Fruit fly (Drosophila melanogaster): Measurements from ENCODE around the gene Eaf6.
A peak's percentile ranks its signal among the peaks of the same experiment; 100 is the strongest.

Gene Eaf6

DNA sequence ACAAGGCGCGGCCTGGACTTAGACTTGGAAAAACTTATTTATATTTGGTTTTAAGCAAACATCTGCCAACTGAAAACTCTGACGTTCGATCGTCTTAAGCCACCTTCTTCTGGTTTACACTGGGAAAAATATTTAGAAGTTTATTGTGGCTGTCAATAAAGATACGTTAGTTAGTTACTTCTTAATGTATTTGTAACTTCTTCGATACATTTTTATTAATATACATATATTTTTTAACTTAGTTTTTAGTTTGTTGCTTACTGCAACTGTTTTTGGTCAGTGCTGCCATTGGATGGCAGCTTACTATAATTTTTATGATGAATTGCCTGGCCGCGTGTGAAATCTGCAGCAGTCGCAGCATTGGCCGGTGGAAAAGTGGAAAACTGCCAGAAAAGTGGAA, 1.4 kb upstream of the Eaf6 start (continued):
- TF ChIP-seq so (GFP tag; IDR thresholded peaks at IDR 0.05): peak; percentile 44; the same call in 1 of the 3 replicates
- TF ChIP-seq Ssrp (tag; optimal IDR thresholded peaks at IDR 0.05): peak; percentile 37
- no peak for TF ChIP-seq en (GFP tag; optimal IDR thresholded peaks at IDR 0.05)
- TF ChIP-seq az2 (GFP tag; optimal IDR thresholded peaks at IDR 0.05): peak; percentile 8
- TF ChIP-seq nmo (GFP tag; optimal IDR thresholded peaks at IDR 0.05): peak; percentile 35
- peak; percentile 12 for TF ChIP-seq Blimp-1 (GFP tag; optimal IDR thresholded peaks at IDR 0.05)
- TF ChIP-seq CG2712 (tag; optimal IDR thresholded peaks at IDR 0.05): peak; percentile 56
- no peak for TF ChIP-seq nerfin-1 (tag; optimal IDR thresholded peaks at IDR 0.05)
- TF ChIP-seq CG3847 (GFP tag; IDR thresholded peaks at IDR 0.05): no peak
- TF ChIP-seq CG7839 (tag; optimal IDR thresholded peaks at IDR 0.05): peak; percentile 46
- TF ChIP-seq Sox102F (GFP tag; optimal IDR thresholded peaks at IDR 0.05): peak; percentile 50
- TF ChIP-seq CG17328 (GFP tag; IDR thresholded peaks at IDR 0.05): peak; percentile 41; the same call in 1 of the 2 replicates
- TF ChIP-seq Asciz (GFP tag; optimal IDR thresholded peaks at IDR 0.05): peak; percentile 5
- TF ChIP-seq Sox100B (GFP tag; optimal IDR thresholded peaks at IDR 0.05): peak; percentile 19
- TF ChIP-seq Ada2b (GFP tag; IDR thresholded peaks at IDR 0.05): 0 out of 2 replicates have a peak, but pooled peaks have one; percentile 44
- no peak for TF ChIP-seq ab (GFP tag; optimal IDR thresholded peaks at IDR 0.05)
- no peak for TF ChIP-seq CG1529 (GFP tag; optimal IDR thresholded peaks at IDR 0.05)
- TF ChIP-seq ATbp (GFP tag; optimal IDR thresholded peaks at IDR 0.05): no peak
- TF ChIP-seq ci (GFP tag; IDR thresholded peaks at IDR 0.05): peak; percentile 32; the same call in 1 of the 3 replicates
- TF ChIP-seq zfh1 (GFP tag; IDR thresholded peaks at IDR 0.05): 0 out of 3 replicates have a peak, but pooled peaks have one; percentile 39
- TF ChIP-seq Ptx1 (GFP tag; IDR thresholded peaks at IDR 0.05): 0 out of 2 replicates have a peak, but pooled peaks have one; percentile 24
- no peak for TF ChIP-seq CG17186 (GFP tag; optimal IDR thresholded peaks at IDR 0.05)
- TF ChIP-seq CG13775 (GFP tag; optimal IDR thresholded peaks at IDR 0.05): no peak
- no peak for TF ChIP-seq prd (optimal IDR thresholded peaks at IDR 0.05)
- TF ChIP-seq prd (GFP tag; IDR thresholded peaks at IDR 0.05): peak; percentile 19; the same call in 1 of the 3 replicates
- peak; percentile 6 for TF ChIP-seq fd96Cb (tag; optimal IDR thresholded peaks at IDR 0.05)
- 0 out of 3 replicates have a peak, but pooled peaks have one; percentile 11 for TF ChIP-seq CG17361 (GFP tag; IDR thresholded peaks at IDR 0.05)
- no peak for TF ChIP-seq pros (GFP tag; optimal IDR thresholded peaks at IDR 0.05)
- peak; percentile 49 for TF ChIP-seq sens (GFP tag)
- TF ChIP-seq row (GFP tag; IDR thresholded peaks at IDR 0.05): 0 out of 3 replicates have a peak, but pooled peaks have one; percentile 9
- no peak for TF ChIP-seq hkb (optimal IDR thresholded peaks at IDR 0.05)
- TF ChIP-seq hkb (GFP tag; IDR thresholded peaks at IDR 0.05): peak; percentile 41; the same call in 1 of the 2 replicates
- no peak for TF ChIP-seq lola (GFP tag; optimal IDR thresholded peaks at IDR 0.05)
- no peak for TF ChIP-seq Hmx (GFP tag; optimal IDR thresholded peaks at IDR 0.05)
- peak; percentile 9 for TF ChIP-seq CG30403 (GFP tag; optimal IDR thresholded peaks at IDR 0.05)
- peak; percentile 11 for TF ChIP-seq CG10267 (tag; optimal IDR thresholded peaks at IDR 0.05)
- no peak for TF ChIP-seq CG10543 (GFP tag; optimal IDR thresholded peaks at IDR 0.05)
- TF ChIP-seq CG1603 (tag; optimal IDR thresholded peaks at IDR 0.05): no peak
- peak; percentile 23; the same call in 1 of the 3 replicates for TF ChIP-seq tgo (GFP tag; IDR thresholded peaks at IDR 0.05)
- 0 out of 2 replicates have a peak, but pooled peaks have one; percentile 10 for TF ChIP-seq ssp (GFP tag; IDR thresholded peaks at IDR 0.05)
- peak; percentile 3 for TF ChIP-seq D19A (tag; optimal IDR thresholded peaks at IDR 0.05)
- peak; percentile 8 for TF ChIP-seq CoRest (tag; optimal IDR thresholded peaks at IDR 0.05)
- peak; percentile 34 for TF ChIP-seq CG12391 (tag; optimal IDR thresholded peaks at IDR 0.05)
